Fruit fly (Drosophila melanogaster) S2 (cell line): ENCODE data around the gene CG4593.

Experiments used
- CG8478 ChIP-seq: fragments of >200 bp; optimal IDR thresholded peaks from 2 replicates; lab custom pipeline; 2018
- CTCF ChIP-seq, 2 experiments: fragments of >200 bp; optimal IDR thresholded peaks; 2 replicates each; lab custom pipeline; 2018

DNA sequence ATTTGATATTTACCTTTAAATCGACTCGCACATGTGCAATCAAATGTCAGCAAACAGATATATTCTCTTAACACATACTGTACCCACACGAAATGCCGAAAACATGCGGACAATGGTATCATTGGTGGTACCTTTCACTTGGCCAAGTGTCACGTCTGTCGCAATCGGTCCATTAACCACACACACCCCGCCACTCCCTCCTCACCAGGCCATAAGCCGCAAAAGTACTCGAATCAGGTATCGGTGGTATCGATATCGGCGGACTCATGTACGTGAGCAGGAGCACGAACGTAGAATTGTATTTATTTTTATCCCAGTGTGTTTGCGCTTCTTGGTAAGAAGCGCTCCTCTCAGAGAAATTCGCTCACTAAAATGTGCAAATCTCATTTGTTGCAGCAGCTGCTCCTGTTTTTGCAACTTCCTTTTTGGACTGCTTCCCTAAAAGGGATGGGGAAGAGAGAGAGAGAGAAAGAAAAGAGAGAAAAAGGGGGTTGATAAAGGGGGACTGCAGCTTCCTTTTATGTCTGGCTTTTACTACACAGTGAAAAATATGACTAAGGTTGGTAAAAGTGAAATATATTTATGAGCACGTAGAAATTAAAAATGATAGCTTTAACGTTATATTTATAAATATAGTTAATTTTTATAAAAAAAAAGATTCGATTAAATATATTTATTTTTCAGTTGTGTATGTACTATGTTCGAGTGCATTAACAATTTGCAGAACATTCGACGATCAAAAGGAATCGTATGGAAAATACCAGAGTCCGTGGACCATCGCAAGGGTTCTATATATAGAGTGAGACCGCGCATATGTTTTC lies 30.0 kb upstream of the CG4593 start:
- TF ChIP-seq CTCF (optimal IDR thresholded peaks at IDR 0.05; lab: Kevin White, UChicago), result no peak
- TF ChIP-seq CG8478 (lab: Kevin White, UChicago), result no peak
